Worm (Caenorhabditis elegans): ENCODE measurements around the gene nhr-225.

- TF ChIP-seq ceh-100 (GFP tag; IDR thresholded peaks at IDR 0.05): no peak
- no peak for TF ChIP-seq ama-1 (optimal IDR thresholded peaks at IDR 0.05)
- TF ChIP-seq ama-1 (GFP tag; optimal IDR thresholded peaks at IDR 0.05): no peak
- TF ChIP-seq F55B11.4 (tag; optimal IDR thresholded peaks at IDR 0.05; ENCODE audit: borderline replicate concordance, insufficient read depth): no peak
- no peak for TF ChIP-seq xnd-1 (tag; optimal IDR thresholded peaks at IDR 0.05)
- TF ChIP-seq F49E8.2 (tag; optimal IDR thresholded peaks at IDR 0.05; ENCODE audit: insufficient read depth): no peak
- TF ChIP-seq ztf-18 (tag; optimal IDR thresholded peaks at IDR 0.05): no peak
These were observed 36.9 kb upstream of the nhr-225 start for ce11 chrV:2327124-2327523.
